Fruit fly (Drosophila melanogaster): ENCODE measurements around the gene Ir94b.

- no peak for TF ChIP-seq EcR (GFP tag; optimal IDR thresholded peaks at IDR 0.05)
- no peak for TF ChIP-seq psq (optimal IDR thresholded peaks at IDR 0.05)
- no peak for TF ChIP-seq pan (optimal IDR thresholded peaks at IDR 0.05)
- no peak for TF ChIP-seq Dll (optimal IDR thresholded peaks at IDR 0.05)
Measured at dm6 chr3R:22145425-22146411, 28.7 kb upstream of the Ir94b start.

All from whole organism.